Fruit fly (Drosophila melanogaster): Measurements from ENCODE around the gene Vha100-1.

Vha100-1 gene

DNA sequence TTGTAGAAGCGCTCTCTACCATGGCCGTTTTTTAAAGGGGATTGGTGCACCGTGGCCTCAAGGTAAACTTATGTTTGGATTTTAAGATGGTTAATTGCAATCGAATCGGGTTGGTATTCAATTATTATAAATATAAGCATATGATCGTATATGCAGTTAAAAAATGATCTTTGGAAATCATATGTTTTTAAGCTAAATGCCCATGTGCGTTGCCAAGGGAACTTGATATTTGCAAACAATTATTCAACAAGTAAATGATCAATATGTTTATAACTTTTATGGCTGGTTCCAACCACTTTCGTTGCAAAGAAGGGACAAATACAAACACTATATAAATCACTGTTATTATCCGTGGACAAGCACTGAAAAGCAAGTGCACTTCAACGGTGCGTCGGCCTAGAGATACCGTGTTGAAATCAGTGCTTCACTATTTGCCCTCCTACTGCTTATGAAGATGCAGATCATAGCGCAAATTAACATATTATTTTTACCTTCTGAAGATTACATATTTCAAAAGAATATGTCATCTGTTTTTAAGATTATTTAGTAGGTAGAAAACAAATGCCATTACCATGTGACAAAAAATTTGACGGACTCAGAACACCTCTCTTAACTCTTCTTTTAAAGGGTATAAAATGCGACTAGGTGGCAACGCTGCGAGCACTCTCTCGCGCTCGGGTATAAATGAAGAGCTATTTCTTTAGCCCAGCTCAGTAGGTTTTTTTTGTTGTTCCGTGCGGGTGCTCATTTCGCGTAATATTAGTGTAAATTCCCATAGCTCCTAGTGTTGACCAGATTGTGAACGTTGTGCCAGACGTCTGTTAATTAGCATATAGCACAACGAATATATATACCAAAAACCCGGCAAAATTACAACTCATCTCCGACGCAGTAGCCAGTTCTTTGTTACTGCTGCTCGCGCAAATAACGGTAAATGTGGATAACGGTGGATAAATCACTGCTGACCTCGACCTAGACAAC lies 26.7 kb downstream of the Vha100-1 start, which contains the start of gene rdog (continued):
- TF ChIP-seq usp (GFP tag; optimal IDR thresholded peaks at IDR 0.05) (no peak), chinmo (GFP tag; IDR thresholded peaks at IDR 0.05; ENCODE audit: partially characterized antibody) (0 out of 4 replicates have a peak, but pooled peaks have one; percentile 50), sob (GFP tag; IDR thresholded peaks at IDR 0.05) (peak; percentile 60), CG1529 (GFP tag; optimal IDR thresholded peaks at IDR 0.05) (peak; percentile 61), maf-S (GFP tag; optimal IDR thresholded peaks at IDR 0.05) (peak; percentile 73), Bdp1 (GFP tag; optimal IDR thresholded peaks at IDR 0.05) (peak; percentile 71), CG4360 (GFP tag; IDR thresholded peaks at IDR 0.05) (no peak; the same call in none of the 2 replicates), CG12219 (GFP tag; optimal IDR thresholded peaks at IDR 0.05) (peak; percentile 72), CG31388 (GFP tag; optimal IDR thresholded peaks at IDR 0.05) (peak; percentile 65), CG30403 (GFP tag; optimal IDR thresholded peaks at IDR 0.05) (peak; percentile 88), CG1024 (GFP tag; IDR thresholded peaks at IDR 0.05) (peak; percentile 31; the same call in 1 of the 2 replicates), Med (GFP tag) (peak; percentile 85), CG11456 (GFP tag; IDR thresholded peaks at IDR 0.05) (0 out of 3 replicates have a peak, but pooled peaks have one; percentile 61), Myb (GFP tag; optimal IDR thresholded peaks at IDR 0.05) (peak; percentile 55), CG18599 (GFP tag; optimal IDR thresholded peaks at IDR 0.05) (peak; percentile 76), pb (GFP tag; optimal IDR thresholded peaks at IDR 0.05) (peak; percentile 28), lola (GFP tag; optimal IDR thresholded peaks at IDR 0.05) (peak in 1 of 3 experiments; percentile 81), onecut (GFP tag; IDR thresholded peaks at IDR 0.05) (0 out of 2 replicates have a peak, but pooled peaks have one; percentile 25), CG6765 (GFP tag; optimal IDR thresholded peaks at IDR 0.05) (peak; percentile 46), CG2678 (tag; optimal IDR thresholded peaks at IDR 0.05) (peak; percentile 87), MESR4 (GFP tag; optimal IDR thresholded peaks at IDR 0.05) (peak; percentile 3), gro (GFP tag; optimal IDR thresholded peaks at IDR 0.05) (peak; percentile 90), CG34376 (GFP tag; optimal IDR thresholded peaks at IDR 0.05) (peak; percentile 86), bbx (GFP tag; IDR thresholded peaks at IDR 0.05; ENCODE audit: partially characterized antibody) (no peak), dpn (GFP tag; optimal IDR thresholded peaks at IDR 0.05) (peak; percentile 86 to 88), Atf3 (GFP tag; optimal IDR thresholded peaks at IDR 0.05) (peak; percentile 72), hb (GFP tag; IDR thresholded peaks at IDR 0.05; ENCODE audit: partially characterized antibody) (no peak), CG17612 (GFP tag; IDR thresholded peaks at IDR 0.05) (no peak), crol (GFP tag; IDR thresholded peaks at IDR 0.05) (no peak), ap (GFP tag; IDR thresholded peaks at IDR 0.05) (no peak), CG1792 (GFP tag; optimal IDR thresholded peaks at IDR 0.05) (peak; percentile 61), CG11723 (GFP tag; optimal IDR thresholded peaks at IDR 0.05) (peak; percentile 67), disco-r (GFP tag; optimal IDR thresholded peaks at IDR 0.05) (peak; percentile 78), sug (tag; optimal IDR thresholded peaks at IDR 0.05) (peak; percentile 77), lilli (GFP tag; optimal IDR thresholded peaks at IDR 0.05) (peak; percentile 88), Sry-δ (GFP tag; optimal IDR thresholded peaks at IDR 0.05) (peak; percentile 53), CG1603 (tag; optimal IDR thresholded peaks at IDR 0.05) (peak; percentile 77), ara (GFP tag; IDR thresholded peaks at IDR 0.05) (peak; percentile 61), repo (GFP tag; optimal IDR thresholded peaks at IDR 0.05) (peak; percentile 24), CG32532 (GFP tag; IDR thresholded peaks at IDR 0.05) (peak; percentile 64; the same call in 1 of the 2 replicates), tio (GFP tag; optimal IDR thresholded peaks at IDR 0.05) (peak; percentile 38), Opbp (GFP tag; IDR thresholded peaks at IDR 0.05; ENCODE audit: partially characterized antibody) (0 out of 3 replicates have a peak, but pooled peaks have one; percentile 46), sd (tag; optimal IDR thresholded peaks at IDR 0.05) (peak; percentile 48), CG8388 (GFP tag; optimal IDR thresholded peaks at IDR 0.05) (peak; percentile 73), run (tag; optimal IDR thresholded peaks at IDR 0.05) (peak; percentile 39), CG8944 (GFP tag; optimal IDR thresholded peaks at IDR 0.05) (peak; percentile 68), CG9215 (GFP tag; IDR thresholded peaks at IDR 0.05) (0 out of 2 replicates have a peak, but pooled peaks have one; percentile 37), CG14441 (GFP tag; IDR thresholded peaks at IDR 0.05) (peak; percentile 55)
